Worm (Caenorhabditis elegans) whole organism, L2 larva: ENCODE data around the gene ZK402.5.

ENCODE experiments used
- C34F6.9 ChIP-seq: fragments of 150-350 bp; optimal IDR thresholded peaks from 2 replicates; lab custom pipeline; 2014; ENCODE audit warnings: missing biosample characterization, missing genetic modification characterization
- F13H6.1 ChIP-seq: sonication (generic microtip); optimal IDR thresholded peaks from 2 replicates; lab custom pipeline; 2016; ENCODE audit warnings: missing genetic modification characterization, missing compliant biosample characterization
- R02D3.7 ChIP-seq: fragments of 150-350 bp; optimal IDR thresholded peaks from 2 replicates; lab custom pipeline; 2014; ENCODE audit warnings: missing biosample characterization, missing genetic modification characterization
- Y55F3AM.14 ChIP-seq: fragments of 200-800 bp; sonication (Bioruptor generic); optimal IDR thresholded peaks from 2 replicates; lab custom pipeline; 2018; ENCODE audit warnings: mild to moderate bottlenecking, missing genetic modification characterization, missing compliant biosample characterization
- ZK546.5 ChIP-seq: sonication (generic microtip); optimal IDR thresholded peaks from 2 replicates; lab custom pipeline; 2017; ENCODE audit warnings: missing biosample characterization, missing genetic modification characterization
- alr-1 ChIP-seq: fragments of 150-350 bp; optimal IDR thresholded peaks from 2 replicates; lab custom pipeline; 2014; ENCODE audit warnings: missing biosample characterization, missing genetic modification characterization
- aly-2 ChIP-seq: fragments of 150-350 bp; optimal IDR thresholded peaks from 2 replicates; lab custom pipeline; 2014; ENCODE audit warnings: missing biosample characterization, missing genetic modification characterization
- ama-1 ChIP-seq: fragments of 150-350 bp; optimal IDR thresholded peaks from 2 replicates; lab custom pipeline; 2018; ENCODE audit warnings: inconsistent platforms
- blmp-1 ChIP-seq: sonication (generic microtip); optimal IDR thresholded peaks from 2 replicates; lab custom pipeline; 2017; ENCODE audit warnings: missing genetic modification characterization, mild to moderate bottlenecking, missing compliant biosample characterization, antibody characterized with exemption, moderate library complexity; ENCODE audit not compliant: insufficient read depth
- ceh-16 ChIP-seq: fragments of 150-350 bp; optimal IDR thresholded peaks from 2 replicates; lab custom pipeline; 2014; ENCODE audit warnings: missing biosample characterization, missing genetic modification characterization
- ceh-82 ChIP-seq: fragments of 150-350 bp; optimal IDR thresholded peaks from 2 replicates; lab custom pipeline; 2014; ENCODE audit warnings: missing biosample characterization, missing genetic modification characterization
- crh-2 ChIP-seq: sonication (generic microtip); optimal IDR thresholded peaks from 2 replicates; lab custom pipeline; 2017; ENCODE audit warnings: missing biosample characterization, missing genetic modification characterization
- dmd-4 ChIP-seq: sonication (generic microtip); optimal IDR thresholded peaks from 2 replicates; lab custom pipeline; 2017; ENCODE audit warnings: missing biosample characterization, missing genetic modification characterization
- egl-27 ChIP-seq: sonication (generic microtip); optimal IDR thresholded peaks from 3 replicates; lab custom pipeline; 2017; ENCODE audit warnings: missing biosample characterization, missing genetic modification reagents, missing genetic modification characterization
- elt-1 ChIP-seq: fragments of 150-350 bp; optimal IDR thresholded peaks from 2 replicates; lab custom pipeline; 2014; ENCODE audit warnings: missing biosample characterization, missing genetic modification characterization
- elt-3 ChIP-seq: sonication (generic microtip); optimal IDR thresholded peaks from 2 replicates; lab custom pipeline; 2017; ENCODE audit warnings: missing biosample characterization, missing genetic modification characterization
- fos-1 ChIP-seq: fragments of 150-350 bp; optimal IDR thresholded peaks from 2 replicates; lab custom pipeline; 2014; ENCODE audit warnings: missing biosample characterization, missing genetic modification characterization
- gmeb-1 ChIP-seq: fragments of 150-350 bp; optimal IDR thresholded peaks from 2 replicates; lab custom pipeline; 2014; ENCODE audit warnings: missing biosample characterization, missing genetic modification characterization
- lin-11 ChIP-seq: fragments of 150-350 bp; sonication (generic microtip); optimal IDR thresholded peaks from 2 replicates; lab custom pipeline; 2014; ENCODE audit warnings: missing biosample characterization, missing genetic modification characterization, inconsistent platforms, mixed read lengths
- lin-13 ChIP-seq: fragments of 150-350 bp; optimal IDR thresholded peaks from 2 replicates; lab custom pipeline; 2014; ENCODE audit warnings: missing biosample characterization, missing genetic modification reagents, missing genetic modification characterization
- lin-39 ChIP-seq: fragments of 150-350 bp; optimal IDR thresholded peaks from 2 replicates; lab custom pipeline; 2014; ENCODE audit warnings: missing biosample characterization, missing genetic modification reagents, missing genetic modification characterization
- lsy-2 ChIP-seq, 2 experiments: fragments of 150-350 bp in 1 of 2; sonication (generic microtip) in 1 of 2; optimal IDR thresholded peaks; 2 replicates each; lab custom pipeline; 2014 to 2017; ENCODE audit warnings: missing biosample characterization in 2 of 2, missing genetic modification characterization in 2 of 2
- mab-5 ChIP-seq: fragments of 150-350 bp; optimal IDR thresholded peaks from 2 replicates; lab custom pipeline; 2014; ENCODE audit warnings: missing biosample characterization, missing genetic modification characterization
- mbf-1 ChIP-seq: sonication (generic microtip); optimal IDR thresholded peaks from 2 replicates; lab custom pipeline; 2017; ENCODE audit warnings: missing biosample characterization, missing genetic modification characterization
- mdl-1 ChIP-seq, 2 experiments: fragments of 150-350 bp in 1 of 2; sonication (generic microtip) in 1 of 2; optimal IDR thresholded peaks; 2 replicates each; lab custom pipeline; 2017; ENCODE audit warnings: missing biosample characterization in 2 of 2, missing genetic modification characterization in 2 of 2
- nhr-10 ChIP-seq: sonication (generic microtip); optimal IDR thresholded peaks from 2 replicates; lab custom pipeline; 2017; ENCODE audit warnings: missing biosample characterization, missing genetic modification characterization
- nhr-11 ChIP-seq: fragments of 150-350 bp; optimal IDR thresholded peaks from 2 replicates; lab custom pipeline; 2014; ENCODE audit warnings: missing biosample characterization, missing genetic modification characterization
- nhr-12 ChIP-seq: fragments of 150-350 bp; optimal IDR thresholded peaks from 2 replicates; lab custom pipeline; 2014; ENCODE audit warnings: missing biosample characterization, missing genetic modification characterization
- nhr-129 ChIP-seq: fragments of 150-350 bp; optimal IDR thresholded peaks from 2 replicates; lab custom pipeline; 2014; ENCODE audit warnings: missing biosample characterization, missing genetic modification characterization
- nhr-21 ChIP-seq: fragments of 150-350 bp; optimal IDR thresholded peaks from 2 replicates; lab custom pipeline; 2014; ENCODE audit warnings: missing biosample characterization, missing genetic modification characterization
- nhr-23 ChIP-seq: fragments of 150-350 bp; optimal IDR thresholded peaks from 2 replicates; lab custom pipeline; 2014; ENCODE audit warnings: missing biosample characterization, missing genetic modification reagents, missing genetic modification characterization
- nhr-237 ChIP-seq: fragments of 150-350 bp; optimal IDR thresholded peaks from 2 replicates; lab custom pipeline; 2014; ENCODE audit warnings: missing biosample characterization, missing genetic modification characterization
- nhr-25 ChIP-seq: fragments of 150-350 bp; sonication (generic microtip); optimal IDR thresholded peaks from 3 replicates; lab custom pipeline; 2014; ENCODE audit warnings: missing biosample characterization, missing genetic modification characterization
- nhr-6 ChIP-seq: fragments of 150-350 bp; optimal IDR thresholded peaks from 2 replicates; lab custom pipeline; 2014; ENCODE audit warnings: missing biosample characterization, missing genetic modification characterization
- nhr-77 ChIP-seq: fragments of 150-350 bp; optimal IDR thresholded peaks from 2 replicates; lab custom pipeline; 2014; ENCODE audit warnings: missing biosample characterization, missing genetic modification characterization
- peb-1 ChIP-seq: fragments of 150-350 bp; optimal IDR thresholded peaks from 2 replicates; lab custom pipeline; 2014; ENCODE audit warnings: missing biosample characterization, missing genetic modification characterization
- sem-4 ChIP-seq: fragments of 150-350 bp; optimal IDR thresholded peaks from 2 replicates; lab custom pipeline; 2014; ENCODE audit warnings: missing biosample characterization, missing genetic modification reagents, missing genetic modification characterization
- skn-1 ChIP-seq: sonication (generic microtip); optimal IDR thresholded peaks from 2 replicates; lab custom pipeline; 2017; ENCODE audit warnings: missing biosample characterization, missing genetic modification characterization
- sma-3 ChIP-seq: sonication (generic microtip); optimal IDR thresholded peaks from 2 replicates; lab custom pipeline; 2016; ENCODE audit warnings: missing genetic modification reagents, missing genetic modification characterization, missing compliant biosample characterization
- sma-9 ChIP-seq, 2 experiments: fragments of 150-350 bp in 1 of 2; sonication (generic microtip) in 1 of 2; optimal IDR thresholded peaks; 2 replicates each; lab custom pipeline; 2014 to 2016; ENCODE audit warnings: missing genetic modification characterization in 2 of 2, mild to moderate bottlenecking in 1 of 2, missing biosample characterization in 1 of 2, missing compliant biosample characterization in 1 of 2, missing genetic modification reagents in 1 of 2, moderate library complexity in 1 of 2
- snpc-4 ChIP-seq: fragments of 150-350 bp; optimal IDR thresholded peaks from 2 replicates; lab custom pipeline; 2014; ENCODE audit warnings: missing biosample characterization, missing genetic modification characterization
- unc-39 ChIP-seq: fragments of 150-350 bp; optimal IDR thresholded peaks from 2 replicates; lab custom pipeline; 2014; ENCODE audit warnings: missing biosample characterization, missing genetic modification characterization
- unc-55 ChIP-seq: fragments of 150-350 bp; sonication (generic microtip); optimal IDR thresholded peaks from 3 replicates; lab custom pipeline; 2014; ENCODE audit warnings: missing biosample characterization, missing genetic modification reagents, missing genetic modification characterization
- unc-62 ChIP-seq: fragments of 150-350 bp; optimal IDR thresholded peaks from 2 replicates; lab custom pipeline; 2014; ENCODE audit warnings: missing biosample characterization, missing genetic modification reagents, missing genetic modification characterization
- zag-1 ChIP-seq: fragments of 150-350 bp; optimal IDR thresholded peaks from 2 replicates; lab custom pipeline; 2014; ENCODE audit warnings: missing biosample characterization, missing genetic modification characterization
- ztf-1 ChIP-seq: fragments of 200-800 bp; sonication (Bioruptor generic); conservative IDR thresholded peaks from 2 replicates; pipeline ENCODE4 v1.3.6; 2022; ENCODE audit warnings: missing genetic modification characterization, missing compliant biosample characterization
- ztf-11 ChIP-seq: sonication (generic microtip); optimal IDR thresholded peaks from 2 replicates; lab custom pipeline; 2017; ENCODE audit warnings: missing biosample characterization, missing genetic modification characterization
- ztf-4 ChIP-seq: fragments of 150-350 bp; optimal IDR thresholded peaks from 2 replicates; lab custom pipeline; 2014; ENCODE audit warnings: missing biosample characterization, missing genetic modification characterization

The ZK402.5 gene

ce11 chrX:1379391-1379790 lies 21.8 kb downstream of the ZK402.5 start:
- TF ChIP-seq crh-2 (peak; percentile 61), nhr-129 (peak; percentile 69), ama-1 (lab: Kevin White, UChicago) (no peak), ztf-4 (tag; lab: Kevin White, UChicago) (no peak), ceh-16 (tag; lab: Kevin White, UChicago) (no peak), sma-3 (GFP tag; lab: Kevin White, UChicago) (peak; percentile 46), snpc-4 (peak; percentile 43), unc-39 (tag; lab: Kevin White, UChicago) (no peak), fos-1 (peak; percentile 53), ceh-82 (tag; lab: Kevin White, UChicago) (no peak), nhr-237 (tag; lab: Kevin White, UChicago) (no peak), mab-5 (no peak), blmp-1 (tag; lab: Kevin White, UChicago) (no peak), sem-4 (tag; lab: Kevin White, UChicago) (peak; percentile 10), unc-62 (GFP tag; lab: Kevin White, UChicago) (no peak), mbf-1 (tag; lab: Kevin White, UChicago) (no peak), dmd-4 (tag; lab: Kevin White, UChicago) (no peak), R02D3.7 (no peak), nhr-6 (no peak), nhr-11 (no peak), skn-1 (tag; lab: Kevin White, UChicago) (no peak), elt-3 (tag; lab: Kevin White, UChicago) (no peak), unc-55 (GFP tag; lab: Kevin White, UChicago) (peak; percentile 32), nhr-25 (tag; lab: Kevin White, UChicago) (no peak), ztf-11 (tag; lab: Kevin White, UChicago) (no peak), aly-2 (tag; lab: Kevin White, UChicago) (no peak), peb-1 (tag; lab: Kevin White, UChicago) (no peak), nhr-12 (no peak), nhr-21 (peak; percentile 67), elt-1 (tag; lab: Kevin White, UChicago) (no peak), lsy-2 (tag; optimal IDR thresholded peaks at IDR 0.05; lab: Kevin White, UChicago) (peak; percentile 36 to 44), C34F6.9 (tag; lab: Kevin White, UChicago) (no peak), lin-39 (tag; lab: Kevin White, UChicago) (no peak), lin-11 (tag; lab: Kevin White, UChicago) (peak; percentile 65), lin-13 (peak; percentile 70), gmeb-1 (peak; percentile 24), Y55F3AM.14 (GFP tag; lab: Kevin White, UChicago) (peak; percentile 45), ztf-1 (GFP tag; lab: Robert Waterston, UW) (no peak), nhr-10 (tag; lab: Kevin White, UChicago) (no peak), F13H6.1 (tag; lab: Kevin White, UChicago) (peak; percentile 64), zag-1 (peak; percentile 21), egl-27 (tag; lab: Kevin White, UChicago) (no peak), nhr-77 (tag; lab: Kevin White, UChicago) (peak; percentile 1), ZK546.5 (tag; lab: Kevin White, UChicago) (no peak), mdl-1 (tag; optimal IDR thresholded peaks at IDR 0.05; lab: Kevin White, UChicago) (peak in 1 of 2 experiments; percentile 33), alr-1 (tag; lab: Kevin White, UChicago) (no peak), nhr-23 (no peak), sma-9 (GFP tag; optimal IDR thresholded peaks at IDR 0.05; lab: Kevin White, UChicago) (peak; percentile 56), sma-9 (tag; optimal IDR thresholded peaks at IDR 0.05; lab: Kevin White, UChicago) (no peak)
- TF ChIP-seq, all 48 proteins: peak for 18
